Worm (Caenorhabditis elegans) whole organism, young adult: Measurements from ENCODE around the gene F23F12.13.

Experiments
- F57A8.1 ChIP-seq: fragments of 200-800 bp; sonication (Bioruptor generic); optimal IDR thresholded peaks from 2 replicates; lab custom pipeline; 2018; ENCODE audit warnings: mild to moderate bottlenecking, missing genetic modification characterization, moderate library complexity, missing compliant biosample characterization
- ama-1 ChIP-seq, 3 experiments: fragments of 150-350 bp in 1 of 3; sonication (generic microtip) in 2 of 3; optimal IDR thresholded peaks; 2 replicates each; lab custom pipeline; 2014 to 2018; ENCODE audit warnings: missing biosample characterization in 2 of 3, missing genetic modification characterization in 2 of 3, missing genetic modification reagents in 2 of 3
- pbrm-1 ChIP-seq: fragments of 200-800 bp; sonication (Bioruptor generic); IDR thresholded peaks from 2 replicates; pipeline ENCODE4 v1.3.6; 2022; ENCODE audit warnings: missing genetic modification reagents, missing genetic modification characterization, missing compliant biosample characterization
- pha-4 ChIP-seq: fragments of 150-350 bp; sonication (generic microtip); optimal IDR thresholded peaks from 2 replicates; lab custom pipeline; 2014; ENCODE audit warnings: missing biosample characterization, missing genetic modification reagents, missing genetic modification characterization
- snpc-4 ChIP-seq, 5 experiments: fragments of 150-350 bp in 1 of 5; sonication (generic microtip) in 4 of 5; optimal IDR thresholded peaks; 2 replicates each; lab custom pipeline; 2014 to 2018; ENCODE audit warnings: missing genetic modification characterization in 5 of 5, missing biosample characterization in 3 of 5, antibody characterized with exemption in 2 of 5, mild to moderate bottlenecking in 2 of 5, missing compliant biosample characterization in 2 of 5, missing genotype in 2 of 5, moderate library complexity in 2 of 5, missing genetic modification reagents in 1 of 5
- zim-3 ChIP-seq: sonication (generic microtip); optimal IDR thresholded peaks from 2 replicates; lab custom pipeline; 2017; ENCODE audit warnings: mild to moderate bottlenecking, missing genetic modification characterization, moderate library complexity, missing compliant biosample characterization

ce11 chrIII:6462610-6463009 lies 32.9 kb upstream of the F23F12.13 start, which contains the start of gene T26A5.8:
- TF ChIP-seq pha-4 (tag; lab: Kevin White, UChicago): no peak
- no peak for TF ChIP-seq snpc-4 (GFP tag; optimal IDR thresholded peaks at IDR 0.05; lab: Kevin White, UChicago)
- TF ChIP-seq snpc-4 (tag; optimal IDR thresholded peaks at IDR 0.05; lab: Kevin White, UChicago): peak in 2 of 4 experiments; percentile 10 to 19
- TF ChIP-seq ama-1 (optimal IDR thresholded peaks at IDR 0.05; lab: Kevin White, UChicago): peak; percentile 10
- TF ChIP-seq ama-1 (GFP tag; optimal IDR thresholded peaks at IDR 0.05; lab: Kevin White, UChicago): peak in 1 of 2 experiments; percentile 33
- TF ChIP-seq F57A8.1 (GFP tag; lab: Kevin White, UChicago): no peak
- TF ChIP-seq zim-3 (tag; lab: Kevin White, UChicago): peak; percentile 50
- no peak; the same call in 1 of the 2 replicates for TF ChIP-seq pbrm-1
